Worm (Caenorhabditis elegans) whole organism, L2 larva: ENCODE measurements around the gene nhr-119.

Experiments
- alr-1 ChIP-seq: fragments of 150-350 bp; optimal IDR thresholded peaks from 2 replicates; lab custom pipeline; 2014; ENCODE audit warnings: missing biosample characterization, missing genetic modification characterization
- ama-1 ChIP-seq: fragments of 150-350 bp; optimal IDR thresholded peaks from 2 replicates; lab custom pipeline; 2018; ENCODE audit warnings: inconsistent platforms
- fos-1 ChIP-seq: fragments of 150-350 bp; optimal IDR thresholded peaks from 2 replicates; lab custom pipeline; 2014; ENCODE audit warnings: missing biosample characterization, missing genetic modification characterization
- nhr-11 ChIP-seq: fragments of 150-350 bp; optimal IDR thresholded peaks from 2 replicates; lab custom pipeline; 2014; ENCODE audit warnings: missing biosample characterization, missing genetic modification characterization
- nhr-25 ChIP-seq: fragments of 150-350 bp; sonication (generic microtip); optimal IDR thresholded peaks from 3 replicates; lab custom pipeline; 2014; ENCODE audit warnings: missing biosample characterization, missing genetic modification characterization
- unc-55 ChIP-seq: fragments of 150-350 bp; sonication (generic microtip); optimal IDR thresholded peaks from 3 replicates; lab custom pipeline; 2014; ENCODE audit warnings: missing biosample characterization, missing genetic modification reagents, missing genetic modification characterization

DNA sequence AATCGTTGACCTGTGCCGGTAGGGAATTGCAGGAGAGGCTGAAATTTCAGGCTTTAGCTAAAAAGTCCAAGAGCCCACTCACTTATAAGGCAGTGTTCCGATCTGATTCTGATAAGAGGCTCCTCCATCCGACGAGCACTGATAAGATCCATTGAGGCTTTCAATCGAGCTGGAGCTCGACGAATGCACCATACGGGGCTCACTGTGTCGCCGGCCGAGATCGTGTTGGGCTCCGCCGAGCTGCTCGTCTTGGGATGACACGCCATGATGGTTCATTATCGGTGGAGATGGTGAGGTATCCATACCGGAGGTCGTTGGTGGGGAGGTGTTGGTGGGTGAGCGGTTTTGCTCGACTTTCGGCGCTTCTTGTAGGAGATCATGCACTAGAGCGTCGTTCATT lies 4.0 kb downstream of the nhr-119 start:
- TF ChIP-seq ama-1: no peak
- TF ChIP-seq unc-55 (GFP tag; lab: Kevin White, UChicago): no peak
- no peak for TF ChIP-seq alr-1 (tag; lab: Kevin White, UChicago)
- no peak for TF ChIP-seq nhr-11
- TF ChIP-seq nhr-25: no peak
- TF ChIP-seq fos-1 (tag; lab: Kevin White, UChicago): no peak
